Worm (Caenorhabditis elegans) whole organism, L4/young adult: Measurements from ENCODE around the gene Y7A9A.1.

Experiments
- dao-5 ChIP-seq: sonication (generic microtip); optimal IDR thresholded peaks from 2 replicates; lab custom pipeline; 2016; ENCODE audit warnings: missing genotype, missing genetic modification characterization, moderate library complexity, missing compliant biosample characterization
- him-1 ChIP-seq: sonication (generic microtip); optimal IDR thresholded peaks from 2 replicates; lab custom pipeline; 2016; ENCODE audit warnings: missing genotype, missing genetic modification reagents, missing genetic modification characterization, missing compliant biosample characterization

ce11 chrIV:16210913-16211312, 14.1 kb downstream of the Y7A9A.1 start, which contains the start of gene H25K10.2:
- no peak for TF ChIP-seq dao-5 (tag; lab: Kevin White, UChicago)
- no peak for TF ChIP-seq him-1 (tag; lab: Kevin White, UChicago)
